Fruit fly (Drosophila melanogaster): ENCODE measurements around the gene gpp.

DNA sequence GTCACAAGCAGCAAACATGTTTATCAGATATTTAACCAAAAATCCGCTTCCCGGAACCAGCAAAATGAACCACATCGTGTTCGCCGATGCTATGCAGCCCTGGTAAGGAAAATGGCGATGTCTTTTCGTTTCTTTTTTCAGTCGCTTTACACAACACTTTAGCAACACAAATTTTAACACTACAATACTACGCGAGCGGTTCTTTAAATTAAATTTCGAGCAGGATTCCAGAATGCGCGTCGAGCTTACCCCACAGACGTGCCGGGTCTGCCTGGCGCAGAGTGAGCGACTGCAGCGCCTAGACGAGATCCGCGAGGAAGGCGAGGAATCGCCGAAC lies 50.4 kb downstream of the gpp start, which contains the start of gene Zif:
- TF ChIP-seq h (GFP tag; optimal IDR thresholded peaks at IDR 0.05) (peak; percentile 48), CrebA (GFP tag; optimal IDR thresholded peaks at IDR 0.05; ENCODE audit: borderline replicate concordance) (no peak), foxo (GFP tag; optimal IDR thresholded peaks at IDR 0.05) (peak in 1 of 2 experiments; percentile 67), lola (GFP tag; optimal IDR thresholded peaks at IDR 0.05) (no peak), pan (optimal IDR thresholded peaks at IDR 0.05) (no peak), Mio (GFP tag; optimal IDR thresholded peaks at IDR 0.05) (peak; percentile 23), usp (GFP tag; optimal IDR thresholded peaks at IDR 0.05) (no peak), HLH106 (tag; optimal IDR thresholded peaks at IDR 0.05) (peak; percentile 48), psq (GFP tag; optimal IDR thresholded peaks at IDR 0.05) (peak; percentile 29), Dif (GFP tag; optimal IDR thresholded peaks at IDR 0.05; ENCODE audit: partially characterized antibody) (no peak), br (GFP tag; optimal IDR thresholded peaks at IDR 0.05) (no peak), sage (GFP tag; optimal IDR thresholded peaks at IDR 0.05) (peak; percentile 24)

Measured in whole organism, wandering third instar larva.